Fruit fly (Drosophila melanogaster) whole organism, adult: ENCODE results near the gene CG33639.

Source experiments
- CG11617 ChIP-seq: fragments of 200-800 bp; sonication (Bioruptor generic); optimal IDR thresholded peaks from 2 replicates; lab custom pipeline; 2017; ENCODE audit warnings: mild to moderate bottlenecking, missing biosample characterization, missing genetic modification reagents, missing genetic modification characterization
- CG12768 ChIP-seq: fragments of 200-800 bp; sonication (Bioruptor generic); optimal IDR thresholded peaks from 2 replicates; lab custom pipeline; 2017; ENCODE audit warnings: missing biosample characterization, missing genetic modification characterization, mild to moderate bottlenecking, moderate library complexity, missing genetic modification reagents
- CG14711 ChIP-seq: fragments of 200-800 bp; sonication (Bioruptor generic); optimal IDR thresholded peaks from 2 replicates; lab custom pipeline; 2018; ENCODE audit warnings: missing biosample characterization, mild to moderate bottlenecking, missing genetic modification characterization, moderate library complexity
- CG1620 ChIP-seq: fragments of 200-800 bp; sonication (Bioruptor generic); optimal IDR thresholded peaks from 2 replicates; lab custom pipeline; 2016; ENCODE audit warnings: missing biosample characterization, missing genetic modification characterization
- CG33017 ChIP-seq: fragments of 200-800 bp; sonication (Bioruptor generic); optimal IDR thresholded peaks from 2 replicates; lab custom pipeline; 2018; ENCODE audit warnings: missing biosample characterization, mild to moderate bottlenecking, missing genetic modification characterization, moderate library complexity
- CG5204 ChIP-seq: fragments of 200-800 bp; sonication (Bioruptor generic); optimal IDR thresholded peaks from 2 replicates; lab custom pipeline; 2016; ENCODE audit warnings: missing biosample characterization, missing genetic modification characterization
- CG7045 ChIP-seq: fragments of 200-800 bp; sonication (Bioruptor generic); optimal IDR thresholded peaks from 2 replicates; lab custom pipeline; 2017; ENCODE audit warnings: missing biosample characterization, mild to moderate bottlenecking, missing genetic modification characterization
- CG7101 ChIP-seq: fragments of 200-800 bp; sonication (Bioruptor generic); optimal IDR thresholded peaks from 2 replicates; lab custom pipeline; 2018; ENCODE audit warnings: missing biosample characterization, mild to moderate bottlenecking, missing genetic modification characterization, moderate library complexity
- Clk ChIP-seq: fragments of 200-800 bp; sonication (Bioruptor generic); optimal IDR thresholded peaks from 2 replicates; lab custom pipeline; 2017; ENCODE audit warnings: missing biosample characterization, missing genetic modification characterization
- Crg-1 ChIP-seq: fragments of 200-800 bp; sonication (Bioruptor generic); optimal IDR thresholded peaks from 2 replicates; lab custom pipeline; 2016; ENCODE audit warnings: missing biosample characterization, missing genetic modification characterization
- Hr96 ChIP-seq: fragments of 200-800 bp; sonication (Bioruptor generic); optimal IDR thresholded peaks from 2 replicates; lab custom pipeline; 2016; ENCODE audit warnings: missing biosample characterization, missing genetic modification characterization
- Mnt ChIP-seq: fragments of 200-800 bp; sonication (Bioruptor generic); optimal IDR thresholded peaks from 2 replicates; lab custom pipeline; 2016; ENCODE audit warnings: missing biosample characterization, mild to moderate bottlenecking, missing genetic modification characterization
- bab1 ChIP-seq: fragments of 200-800 bp; sonication (Bioruptor generic); optimal IDR thresholded peaks from 3 replicates; lab custom pipeline; 2019; ENCODE audit warnings: missing biosample characterization, mild to moderate bottlenecking, missing genetic modification characterization, moderate library complexity
- cic ChIP-seq: fragments of 200-800 bp; sonication (Bioruptor generic); optimal IDR thresholded peaks from 2 replicates; lab custom pipeline; 2017; ENCODE audit warnings: missing biosample characterization, mild to moderate bottlenecking, missing genetic modification characterization, moderate library complexity
- cnc ChIP-seq, 2 experiments: fragments of >200 bp; optimal IDR thresholded peaks; 2 replicates each; lab custom pipeline; 2017
- kay ChIP-seq: fragments of 200-800 bp; sonication (Bioruptor generic); peaks from one replicate; lab custom pipeline; 2016; ENCODE audit warnings: missing biosample characterization, missing genetic modification characterization, borderline replicate concordance
- ovo ChIP-seq: fragments of 200-800 bp; sonication (Bioruptor generic); optimal IDR thresholded peaks from 2 replicates; lab custom pipeline; 2016; ENCODE audit warnings: missing biosample characterization, missing genetic modification characterization
- pad ChIP-seq: fragments of 200-800 bp; sonication (Bioruptor generic); optimal IDR thresholded peaks from 3 replicates; lab custom pipeline; 2017; ENCODE audit warnings: missing biosample characterization, missing genetic modification characterization, mild to moderate bottlenecking, moderate library complexity, missing genetic modification reagents
- tj ChIP-seq: fragments of 200-800 bp; sonication (Bioruptor generic); optimal IDR thresholded peaks from 3 replicates; lab custom pipeline; 2017; ENCODE audit warnings: missing biosample characterization, mild to moderate bottlenecking, missing genetic modification characterization, moderate library complexity
- toe ChIP-seq: fragments of 200-800 bp; sonication (Bioruptor generic); optimal IDR thresholded peaks from 2 replicates; lab custom pipeline; 2016; ENCODE audit warnings: missing biosample characterization, missing genetic modification characterization

Gene CG33639

DNA sequence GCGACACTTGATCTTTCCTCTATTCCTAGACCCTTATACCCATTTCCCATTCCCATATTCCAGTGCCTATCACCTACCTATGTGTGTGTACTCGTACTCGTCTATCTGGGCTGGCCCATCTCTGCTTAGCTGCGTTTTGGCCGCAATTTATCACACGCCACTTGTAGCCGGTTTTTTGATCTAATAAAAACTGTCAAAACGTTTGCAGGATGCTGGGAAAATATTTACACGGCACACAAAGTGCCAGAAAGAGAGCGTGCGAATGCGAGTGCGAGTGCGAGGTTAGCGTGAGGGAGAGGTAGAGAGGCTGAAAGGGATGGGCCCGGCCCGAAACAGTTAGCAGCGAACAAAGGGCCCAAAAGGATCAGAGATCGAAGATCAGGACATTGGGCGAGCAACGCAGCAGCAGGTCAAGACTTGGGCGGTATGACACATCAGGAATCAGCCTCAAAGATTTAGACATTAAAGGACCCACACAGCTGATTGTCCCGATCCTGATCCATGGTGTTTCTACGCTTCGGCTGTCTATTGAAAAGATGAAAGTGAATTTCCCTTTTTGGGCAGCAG is 34.2 kb upstream of the CG33639 start:
- TF ChIP-seq pad (GFP tag; lab: Kevin White, UChicago) (no peak), ovo (no peak), Crg-1 (GFP tag; lab: Kevin White, UChicago) (no peak), CG14711 (tag; lab: Kevin White, UChicago) (no peak), CG5204 (GFP tag; lab: Kevin White, UChicago) (no peak), kay (no peak), tj (GFP tag; lab: Kevin White, UChicago) (no peak), CG11617 (GFP tag; lab: Kevin White, UChicago) (no peak), Mnt (GFP tag; lab: Kevin White, UChicago) (no peak), toe (GFP tag; lab: Kevin White, UChicago) (no peak), Hr96 (GFP tag; lab: Kevin White, UChicago) (no peak), CG7101 (tag; lab: Kevin White, UChicago) (no peak), CG1620 (no peak)

DNA sequence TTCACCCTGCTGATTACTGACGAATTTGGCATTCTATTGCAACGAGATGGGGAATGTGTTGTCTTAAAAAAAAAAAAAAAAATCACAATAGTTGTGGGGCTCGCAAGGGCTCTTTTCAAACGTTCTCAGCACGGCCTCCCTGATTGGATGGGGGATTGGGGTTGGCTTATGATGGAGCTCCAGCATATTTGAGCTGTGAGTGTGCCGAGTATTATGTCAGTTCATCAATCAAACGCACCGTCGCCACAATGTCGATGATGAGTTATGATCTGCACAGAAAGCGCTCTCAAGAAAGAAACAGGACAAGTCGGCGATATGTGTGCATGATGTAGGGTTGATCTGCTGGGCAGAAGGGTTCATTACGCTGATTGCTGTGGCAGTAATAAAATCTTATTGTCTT is 33.5 kb upstream of the CG33639 start, which contains the start of gene CG15059:
Gene CG15059, minus strand, starts transcription at position 101 of the 400 bp plus-strand sequence.
- TF ChIP-seq CG33017 (tag; lab: Kevin White, UChicago) = no peak
- no peak for TF ChIP-seq CG14711 (tag; lab: Kevin White, UChicago)
- TF ChIP-seq CG12768 (GFP tag; lab: Kevin White, UChicago) = no peak
- no peak for TF ChIP-seq toe (GFP tag; lab: Kevin White, UChicago)
- no peak for TF ChIP-seq CG11617 (GFP tag; lab: Kevin White, UChicago)
- TF ChIP-seq CG5204 (GFP tag; lab: Kevin White, UChicago) = no peak
- no peak for TF ChIP-seq CG7045 (GFP tag; lab: Kevin White, UChicago)

DNA sequence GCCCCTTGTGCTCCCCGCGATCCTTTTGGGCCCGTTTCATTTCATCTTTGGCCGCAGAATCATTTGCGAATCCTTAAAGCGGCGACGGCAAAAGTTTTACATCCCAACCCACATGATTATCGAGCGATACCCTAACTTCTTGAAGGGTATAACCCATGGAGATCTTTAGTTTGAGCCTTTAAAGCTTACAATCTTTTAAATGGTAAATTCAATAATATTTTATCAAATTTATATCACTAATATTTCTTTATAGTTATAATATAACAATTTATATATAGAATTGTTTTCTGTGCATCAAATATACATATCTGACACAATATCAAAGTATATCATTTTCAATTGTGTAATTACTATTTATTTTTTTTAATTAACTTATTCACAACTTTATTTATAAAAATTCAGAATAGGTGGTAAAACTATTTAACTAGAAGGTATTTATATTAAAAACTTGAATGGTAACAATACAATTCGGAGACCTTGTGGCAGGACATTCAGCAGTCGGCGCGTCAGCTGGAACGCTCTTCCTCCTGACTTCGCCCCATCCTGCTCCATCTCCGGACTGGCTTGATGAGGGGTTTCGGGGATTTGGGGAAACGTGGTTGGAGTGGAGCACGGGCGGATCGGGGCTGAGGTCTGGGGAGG is 30.5 kb upstream of the CG33639 start:
- TF ChIP-seq Hr96 (GFP tag; lab: Kevin White, UChicago) (no peak), CG7101 (tag; lab: Kevin White, UChicago) (no peak), cnc (optimal IDR thresholded peaks at IDR 0.05; lab: Kevin White, UChicago) (no peak), CG14711 (tag; lab: Kevin White, UChicago) (no peak), ovo (no peak), CG1620 (no peak), Crg-1 (GFP tag; lab: Kevin White, UChicago) (no peak), CG33017 (tag; lab: Kevin White, UChicago) (no peak)

DNA sequence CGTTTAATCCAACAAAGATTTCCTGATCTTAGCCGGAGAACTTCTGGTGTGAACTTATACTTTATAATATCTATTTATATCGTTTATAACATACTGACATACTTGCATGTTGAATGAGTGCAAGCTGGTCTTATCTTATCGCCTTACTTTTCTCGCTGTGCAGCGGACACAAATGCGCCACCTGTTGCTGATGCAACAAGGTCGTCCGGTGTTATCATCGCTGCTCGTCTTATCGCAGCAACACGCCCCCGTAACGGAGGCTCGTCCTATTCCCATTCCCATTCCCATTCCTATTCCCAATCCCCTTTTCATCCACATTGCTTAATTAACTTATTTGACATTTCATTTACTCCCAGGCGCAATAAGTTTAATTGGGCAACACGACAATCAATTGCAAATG is 28.6 kb upstream of the CG33639 start:
- TF ChIP-seq CG11617 (GFP tag; lab: Kevin White, UChicago) (no peak), CG1620 (no peak), CG7045 (GFP tag; lab: Kevin White, UChicago) (no peak), CG7101 (tag; lab: Kevin White, UChicago) (no peak), ovo (no peak)

DNA sequence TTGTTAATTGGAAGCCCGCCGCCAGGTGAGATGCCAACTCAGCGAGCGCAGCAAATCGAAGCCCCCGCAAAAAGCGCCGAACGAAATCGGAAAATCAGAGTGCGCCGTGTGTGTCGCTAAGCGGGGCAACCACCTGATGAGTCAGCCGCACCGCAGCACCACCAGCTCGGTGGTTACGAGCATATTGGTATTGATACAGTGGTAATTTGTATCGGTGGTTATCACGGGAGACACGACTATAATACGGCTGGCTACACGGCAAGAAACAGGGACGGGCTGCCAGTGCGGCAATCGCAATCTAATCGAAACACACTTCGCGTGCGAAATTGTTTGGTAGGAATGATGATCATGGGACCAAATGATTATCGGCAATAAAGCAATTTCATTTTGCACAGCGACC is 27.9 kb upstream of the CG33639 start:
- TF ChIP-seq toe (GFP tag; lab: Kevin White, UChicago) (no peak), CG7101 (tag; lab: Kevin White, UChicago) (no peak), bab1 (GFP tag; lab: Kevin White, UChicago) (no peak), CG14711 (tag; lab: Kevin White, UChicago) (no peak), CG1620 (no peak), kay (no peak), ovo (no peak)

DNA sequence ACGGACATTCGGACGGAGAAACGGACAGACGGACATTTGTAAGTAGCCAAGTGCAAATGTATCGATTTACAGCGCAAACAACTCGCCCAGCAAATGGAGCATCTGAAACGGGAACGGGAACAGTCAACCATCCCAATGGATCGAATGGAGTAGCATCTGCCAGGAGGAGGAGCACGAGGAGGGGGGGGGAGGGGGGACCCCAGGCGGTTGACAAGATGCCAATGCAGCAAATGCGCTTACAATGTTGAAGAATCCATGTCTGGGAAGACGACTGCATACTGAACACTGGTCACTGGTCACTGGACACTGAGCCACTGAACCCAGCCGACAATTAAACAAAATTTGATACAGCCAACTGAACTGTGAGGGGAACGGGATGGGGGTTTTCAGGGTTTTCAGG is 26.0 kb upstream of the CG33639 start:
- TF ChIP-seq tj (GFP tag; lab: Kevin White, UChicago) (peak; percentile 17), Mnt (GFP tag; lab: Kevin White, UChicago) (no peak)

DNA sequence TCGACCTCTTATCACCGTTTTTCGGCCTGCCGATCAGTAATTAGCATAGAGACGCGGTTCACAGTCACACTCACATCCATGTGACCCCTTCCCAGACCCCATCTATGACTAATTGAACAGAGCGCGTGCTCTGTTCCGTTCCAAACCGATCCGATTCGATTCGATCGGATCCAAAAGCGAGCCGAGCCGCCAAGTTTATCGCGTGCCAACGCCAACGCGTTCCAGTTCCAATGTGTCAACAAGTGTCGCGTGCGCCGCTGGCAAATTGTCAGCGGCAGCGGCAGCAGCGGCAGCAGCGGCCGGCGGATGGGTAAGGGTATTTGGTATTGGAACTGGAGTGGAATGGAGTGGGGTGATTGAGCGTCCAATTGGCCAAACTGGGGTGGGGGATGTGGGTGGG is 22.4 kb upstream of the CG33639 start:
- TF ChIP-seq CG7045 (GFP tag; lab: Kevin White, UChicago) = no peak
- no peak for TF ChIP-seq CG11617 (GFP tag; lab: Kevin White, UChicago)
- TF ChIP-seq cic (GFP tag; lab: Kevin White, UChicago) = no peak
- no peak for TF ChIP-seq ovo
- TF ChIP-seq tj (GFP tag; lab: Kevin White, UChicago) = no peak
- no peak for TF ChIP-seq Clk
- no peak for TF ChIP-seq Hr96 (GFP tag; lab: Kevin White, UChicago)
- no peak for TF ChIP-seq cnc (optimal IDR thresholded peaks at IDR 0.05; lab: Kevin White, UChicago)
- no peak for TF ChIP-seq CG1620
- TF ChIP-seq pad (GFP tag; lab: Kevin White, UChicago) = no peak
- no peak for TF ChIP-seq Crg-1 (GFP tag; lab: Kevin White, UChicago)
- TF ChIP-seq toe (GFP tag; lab: Kevin White, UChicago) = no peak
- TF ChIP-seq Mnt (GFP tag; lab: Kevin White, UChicago) = no peak
- TF ChIP-seq CG12768 (GFP tag; lab: Kevin White, UChicago) = no peak
- no peak for TF ChIP-seq bab1 (GFP tag; lab: Kevin White, UChicago)
- no peak for TF ChIP-seq CG33017 (tag; lab: Kevin White, UChicago)
- TF ChIP-seq CG14711 (tag; lab: Kevin White, UChicago) = no peak
- no peak for TF ChIP-seq CG7101 (tag; lab: Kevin White, UChicago)
- no peak for TF ChIP-seq CG5204 (GFP tag; lab: Kevin White, UChicago)
